Worm (Caenorhabditis elegans) whole organism, L4 larva: ENCODE data around the gene Y48A6C.4.
A peak's percentile ranks its signal among the peaks of the same experiment; 100 is the strongest.

Experiments used
- F37D6.2 ChIP-seq: sonication (generic microtip); optimal IDR thresholded peaks from 2 replicates; lab custom pipeline; 2016; ENCODE audit warnings: mild to moderate bottlenecking, missing genetic modification characterization, missing compliant biosample characterization
- Y48G9A.11 ChIP-seq: fragments of 200-800 bp; sonication (Bioruptor generic); IDR thresholded peaks from 2 replicates; pipeline ENCODE4 v1.3.6; 2022; ENCODE audit warnings: missing genetic modification reagents, missing genetic modification characterization, missing compliant biosample characterization
- ZK546.5 ChIP-seq, 2 experiments: sonication (generic microtip); optimal IDR thresholded peaks; 2 replicates each; lab custom pipeline; 2017; ENCODE audit warnings: missing biosample characterization in 2 of 2, missing genetic modification characterization in 2 of 2
- aha-1 ChIP-seq: fragments of 150-350 bp; peaks from one replicate; lab custom pipeline; 2014; ENCODE audit warnings: missing biosample characterization, missing genetic modification characterization
- arid-1 ChIP-seq: fragments of 200-800 bp; sonication (Bioruptor generic); conservative IDR thresholded peaks from 2 replicates; pipeline ENCODE4 v1.3.6; 2022; ENCODE audit warnings: missing genetic modification reagents, missing genetic modification characterization, missing compliant biosample characterization
- ceh-32 ChIP-seq: sonication (generic microtip); optimal IDR thresholded peaks from 2 replicates; lab custom pipeline; 2016; ENCODE audit warnings: mild to moderate bottlenecking, missing genetic modification characterization, missing compliant biosample characterization; ENCODE audit not compliant: poor library complexity
- ceh-44 ChIP-seq: fragments of 200-800 bp; sonication (Bioruptor generic); IDR thresholded peaks from 2 replicates; pipeline ENCODE4 v1.3.6; 2022; ENCODE audit warnings: missing genetic modification reagents, missing genetic modification characterization, missing compliant biosample characterization
- ctbp-1 ChIP-seq: fragments of 200-800 bp; sonication (Bioruptor generic); IDR thresholded peaks from 2 replicates; pipeline ENCODE4 v1.3.6; 2022; ENCODE audit warnings: missing genetic modification reagents, missing genetic modification characterization, missing compliant biosample characterization
- daf-12 ChIP-seq: fragments of 150-350 bp; optimal IDR thresholded peaks from 2 replicates; lab custom pipeline; 2014; ENCODE audit warnings: missing biosample characterization, missing genetic modification reagents, missing genetic modification characterization
- daf-19 ChIP-seq: fragments of 200-800 bp; sonication (Bioruptor generic); conservative IDR thresholded peaks from 2 replicates; pipeline ENCODE4 v1.3.6; 2022; ENCODE audit warnings: missing genetic modification characterization, missing compliant biosample characterization
- dmd-9 ChIP-seq: fragments of 200-800 bp; sonication (Bioruptor generic); IDR thresholded peaks from 2 replicates; pipeline ENCODE4 v1.3.6; 2022; ENCODE audit warnings: missing genetic modification reagents, missing genetic modification characterization, missing compliant biosample characterization
- fos-1 ChIP-seq: fragments of 150-350 bp; optimal IDR thresholded peaks from 2 replicates; lab custom pipeline; 2014; ENCODE audit warnings: missing biosample characterization, missing genetic modification characterization
- gei-8 ChIP-seq: fragments of 200-800 bp; sonication (Bioruptor generic); optimal IDR thresholded peaks from 2 replicates; lab custom pipeline; 2018; ENCODE audit warnings: mild to moderate bottlenecking, missing genetic modification characterization, missing compliant biosample characterization
- hlh-30 ChIP-seq: sonication (generic microtip); optimal IDR thresholded peaks from 2 replicates; lab custom pipeline; 2017; ENCODE audit warnings: antibody characterized with exemption, mild to moderate bottlenecking, missing genetic modification characterization, missing compliant biosample characterization; ENCODE audit not compliant: insufficient read depth
- lin-1 ChIP-seq: fragments of 200-800 bp; sonication (Bioruptor generic); IDR thresholded peaks from 2 replicates; pipeline ENCODE4 v1.3.6; 2022; ENCODE audit warnings: missing genetic modification reagents, missing genetic modification characterization, missing compliant biosample characterization
- lin-13 ChIP-seq: fragments of 150-350 bp; optimal IDR thresholded peaks from 2 replicates; lab custom pipeline; 2014; ENCODE audit warnings: missing biosample characterization, missing genetic modification reagents, missing genetic modification characterization
- lin-38 ChIP-seq: fragments of 200-800 bp; sonication (Bioruptor generic); IDR thresholded peaks from 2 replicates; pipeline ENCODE4 v1.3.6; 2022; ENCODE audit warnings: missing genetic modification reagents, missing genetic modification characterization, missing compliant biosample characterization
- mxl-3 ChIP-seq: fragments of 200-800 bp; sonication (Bioruptor generic); optimal IDR thresholded peaks from 2 replicates; lab custom pipeline; 2018; ENCODE audit warnings: mild to moderate bottlenecking, missing genetic modification characterization, missing compliant biosample characterization
- nhr-102 ChIP-seq: sonication (generic microtip); optimal IDR thresholded peaks from 2 replicates; lab custom pipeline; 2016; ENCODE audit warnings: mild to moderate bottlenecking, missing genetic modification characterization, moderate library complexity, missing compliant biosample characterization
- nhr-41 ChIP-seq: fragments of 200-800 bp; sonication (Bioruptor generic); IDR thresholded peaks from 2 replicates; pipeline ENCODE4 v1.3.6; 2022; ENCODE audit warnings: missing genetic modification reagents, missing genetic modification characterization, missing compliant biosample characterization
- nhr-42 ChIP-seq: fragments of 200-800 bp; sonication (Bioruptor generic); IDR thresholded peaks from 2 replicates; pipeline ENCODE4 v1.3.6; 2022; ENCODE audit warnings: missing genetic modification characterization, missing compliant biosample characterization
- pha-4 ChIP-seq, 2 experiments: fragments of 150-350 bp in 1 of 2; fragments of 200-800 bp in 1 of 2; sonication (Bioruptor generic) in 1 of 2; IDR thresholded peaks in 1 of 2; optimal IDR thresholded peaks in 1 of 2; 2 replicates each; pipeline versions ENCODE4 v1.3.6 to Lab custom; 2014 to 2022; ENCODE audit warnings: missing genetic modification characterization in 2 of 2, missing genetic modification reagents in 2 of 2, missing biosample characterization in 1 of 2, missing compliant biosample characterization in 1 of 2
- rbr-2 ChIP-seq: sonication (generic microtip); optimal IDR thresholded peaks from 2 replicates; lab custom pipeline; 2016; ENCODE audit warnings: missing genotype, missing genetic modification characterization, missing compliant biosample characterization
- sdz-12 ChIP-seq: fragments of 200-800 bp; sonication (Bioruptor generic); optimal IDR thresholded peaks from 2 replicates; lab custom pipeline; 2018; ENCODE audit warnings: mild to moderate bottlenecking, missing genetic modification characterization, missing compliant biosample characterization
- set-16 ChIP-seq: fragments of 200-800 bp; sonication (Bioruptor generic); IDR thresholded peaks from 2 replicates; pipeline ENCODE4 v1.3.6; 2022; ENCODE audit warnings: missing genetic modification reagents, missing genetic modification characterization, missing compliant biosample characterization
- spr-1 ChIP-seq: sonication (generic microtip); optimal IDR thresholded peaks from 2 replicates; lab custom pipeline; 2016; ENCODE audit warnings: mild to moderate bottlenecking, missing genetic modification characterization, missing compliant biosample characterization
- spr-3 ChIP-seq: fragments of 200-800 bp; sonication (Bioruptor generic); optimal IDR thresholded peaks from 2 replicates; lab custom pipeline; 2018; ENCODE audit warnings: mild to moderate bottlenecking, missing genetic modification characterization, missing compliant biosample characterization
- unc-62 ChIP-seq, 3 experiments: fragments of 150-350 bp in 1 of 3; sonication (generic microtip); optimal IDR thresholded peaks in 2 of 3; peaks in 1 of 3; 1 replicate in 1 of 3; 2 replicates in 2 of 3; lab custom pipeline; 2014 to 2017; ENCODE audit warnings: missing biosample characterization in 3 of 3, missing genetic modification characterization in 3 of 3, missing genetic modification reagents in 3 of 3, missing genotype in 1 of 3
- zip-2 ChIP-seq: fragments of 150-350 bp; optimal IDR thresholded peaks from 2 replicates; lab custom pipeline; 2014; ENCODE audit warnings: missing biosample characterization, missing genetic modification characterization
- ztf-7 ChIP-seq: fragments of 150-350 bp; optimal IDR thresholded peaks from 2 replicates; lab custom pipeline; 2014; ENCODE audit warnings: missing biosample characterization, missing genetic modification characterization

Gene Y48A6C.4

DNA sequence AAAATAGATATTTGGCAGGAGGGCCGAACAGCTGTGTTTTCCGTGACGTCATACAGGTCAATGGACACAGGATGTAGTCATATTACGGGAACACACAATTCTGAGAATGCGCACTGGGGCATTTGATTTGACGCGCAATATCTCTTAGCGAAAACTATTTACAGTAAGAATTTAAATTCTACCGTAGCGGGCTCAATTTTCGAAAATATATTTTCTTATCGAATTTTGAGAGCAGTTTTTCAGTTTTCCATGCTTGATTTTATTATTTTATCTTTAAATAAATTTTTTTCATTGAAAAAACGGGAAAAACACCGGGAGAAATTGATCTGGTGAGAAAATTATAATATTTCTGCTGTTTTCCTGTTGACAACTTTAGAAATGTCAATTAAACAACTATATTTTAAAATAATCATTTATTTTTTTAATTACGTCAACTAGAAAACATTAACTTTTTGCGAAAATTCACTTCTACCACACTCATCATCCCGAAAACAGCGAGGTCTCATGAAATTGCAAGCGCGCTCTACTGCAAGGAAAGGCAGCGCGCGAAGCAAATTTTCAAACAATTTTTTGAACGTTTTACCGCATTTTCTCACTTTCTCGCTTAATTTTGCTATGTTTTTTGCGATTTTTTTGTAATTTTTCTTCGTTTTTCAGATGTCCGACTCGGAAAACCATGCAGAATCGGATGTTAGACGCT is 22.3 kb downstream of the Y48A6C.4 start, which contains the start of the genes Y47D3A.1 and pola-1 (continued):
- TF ChIP-seq unc-62 (GFP tag; optimal IDR thresholded peaks at IDR 0.05 in 1 of 2; lab: Kevin White, UChicago) = peak in 1 of 2 experiments; percentile 82
- TF ChIP-seq unc-62 (tag; optimal IDR thresholded peaks at IDR 0.05; lab: Kevin White, UChicago) = no peak
- TF ChIP-seq mxl-3 (GFP tag; lab: Kevin White, UChicago) = peak; percentile 51
- peak; percentile 82 for TF ChIP-seq lin-13 (GFP tag; lab: Kevin White, UChicago)
- peak; percentile 66 for TF ChIP-seq rbr-2 (tag; lab: Kevin White, UChicago)
- TF ChIP-seq nhr-102 (tag; lab: Kevin White, UChicago) = peak; percentile 1

DNA sequence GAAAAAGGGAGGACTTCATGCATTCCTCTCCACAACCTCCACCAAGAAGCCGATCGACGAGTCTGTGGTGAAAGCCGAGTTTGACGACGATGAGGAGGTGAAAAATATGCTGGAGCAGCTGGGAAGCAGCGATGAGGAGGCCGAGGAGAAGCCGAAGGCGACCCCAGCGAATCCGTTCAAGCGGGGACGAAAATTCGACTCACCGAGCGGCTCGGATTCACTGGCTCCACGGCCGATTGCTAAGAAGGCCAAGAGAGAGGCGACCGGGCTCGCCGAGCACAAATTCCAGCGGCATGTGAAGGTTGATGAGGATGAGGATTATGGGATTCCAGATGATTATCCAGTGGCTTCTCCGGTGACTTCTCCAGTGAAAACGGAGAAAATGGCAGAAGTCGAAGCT is 23.3 kb downstream of the Y48A6C.4 start:
- no peak for TF ChIP-seq fos-1 (tag; lab: Kevin White, UChicago)
- no peak for TF ChIP-seq pha-4 (GFP tag; IDR thresholded peaks at IDR 0.05; lab: Robert Waterston, UW)
- TF ChIP-seq pha-4 (tag; optimal IDR thresholded peaks at IDR 0.05; lab: Kevin White, UChicago) = no peak
- TF ChIP-seq set-16 (GFP tag; lab: Robert Waterston, UW) = peak; percentile 89
- TF ChIP-seq nhr-102 (tag; lab: Kevin White, UChicago) = no peak
- no peak for TF ChIP-seq nhr-41 (GFP tag; lab: Robert Waterston, UW)
- TF ChIP-seq aha-1 (tag; lab: Kevin White, UChicago) = peak; percentile 79

DNA sequence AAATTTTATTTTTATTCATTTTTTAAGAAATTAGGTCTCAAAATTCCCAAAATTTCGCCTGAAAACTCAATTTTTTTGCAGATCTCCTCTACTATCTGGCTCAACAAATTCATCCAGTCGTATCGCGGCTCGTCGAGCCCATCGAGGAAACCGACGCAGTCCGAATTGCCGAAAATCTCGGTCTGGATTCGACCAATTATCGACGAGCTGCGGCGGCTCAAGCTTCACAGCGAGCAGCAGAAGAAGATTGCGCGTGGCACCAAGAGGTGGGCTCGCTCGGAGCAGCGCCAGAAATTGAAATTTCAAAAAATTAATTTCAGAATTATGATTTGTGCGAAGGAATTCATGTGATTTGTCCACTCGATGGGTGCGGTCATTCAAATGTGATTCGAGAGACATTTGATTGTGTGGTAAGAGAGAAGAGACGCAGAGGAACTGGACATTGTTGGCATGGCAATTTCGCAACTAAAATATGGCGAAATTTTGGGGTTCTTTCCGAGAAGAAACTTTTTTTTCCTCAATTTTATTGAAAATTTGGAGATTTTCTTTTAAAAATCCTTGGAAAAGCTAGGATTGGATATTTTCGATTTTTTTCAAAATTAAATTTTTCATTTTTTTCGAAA is 29.8 kb downstream of the Y48A6C.4 start:
- TF ChIP-seq zip-2 (tag; lab: Kevin White, UChicago) (no peak), set-16 (GFP tag; lab: Robert Waterston, UW) (peak; percentile 65; the same call in 1 of the 2 replicates), F37D6.2 (tag; lab: Kevin White, UChicago) (no peak), ceh-44 (no peak), ceh-32 (no peak), nhr-42 (GFP tag; lab: Robert Waterston, UW) (no peak), Y48G9A.11 (GFP tag; lab: Robert Waterston, UW) (no peak), aha-1 (tag; lab: Kevin White, UChicago) (no peak), sdz-12 (GFP tag; lab: Kevin White, UChicago) (no peak), hlh-30 (tag; lab: Kevin White, UChicago) (peak; percentile 21), lin-38 (no peak), gei-8 (GFP tag; lab: Kevin White, UChicago) (no peak)

DNA sequence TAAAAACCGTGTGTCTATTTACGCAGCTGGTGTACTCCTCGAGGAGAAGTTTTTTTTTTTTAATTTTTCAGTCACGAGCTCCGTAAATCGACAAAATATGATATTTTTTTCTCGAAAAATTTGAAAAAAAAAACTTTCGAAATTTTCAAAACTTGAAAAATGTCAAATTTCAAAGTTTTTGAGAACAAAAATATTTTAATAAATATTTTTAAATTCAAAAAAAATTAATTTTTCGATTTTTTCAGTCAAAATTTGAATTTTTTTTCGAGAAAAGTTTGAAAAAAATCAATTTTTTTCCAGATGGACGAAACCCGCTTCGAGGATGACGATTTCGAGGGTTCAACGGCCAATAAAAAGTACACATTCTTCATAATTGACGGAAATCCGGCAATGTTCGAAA is 34.9 kb downstream of the Y48A6C.4 start, which contains the start of gene cku-70:
cku-70 (plus strand) TSS at position 301 of the 400 bp plus-strand sequence.
- no peak for TF ChIP-seq hlh-30 (tag; lab: Kevin White, UChicago)
- no peak for TF ChIP-seq spr-1 (tag; lab: Kevin White, UChicago)
- no peak for TF ChIP-seq ctbp-1 (GFP tag; lab: Robert Waterston, UW)
- no peak for TF ChIP-seq daf-12 (tag; lab: Kevin White, UChicago)
- no peak for TF ChIP-seq arid-1 (GFP tag; lab: Robert Waterston, UW)
- TF ChIP-seq lin-1 = no peak
- no peak for TF ChIP-seq ztf-7 (tag; lab: Kevin White, UChicago)
- TF ChIP-seq ZK546.5 (tag; optimal IDR thresholded peaks at IDR 0.05; lab: Kevin White, UChicago) = no peak
- TF ChIP-seq spr-3 (GFP tag; lab: Kevin White, UChicago) = no peak
- no peak for TF ChIP-seq set-16 (GFP tag; lab: Robert Waterston, UW)
- no peak for TF ChIP-seq fos-1 (tag; lab: Kevin White, UChicago)
- no peak for TF ChIP-seq daf-19 (GFP tag; lab: Robert Waterston, UW)
- no peak for TF ChIP-seq ceh-44
- TF ChIP-seq pha-4 (GFP tag; IDR thresholded peaks at IDR 0.05; lab: Robert Waterston, UW) = no peak
- TF ChIP-seq pha-4 (tag; optimal IDR thresholded peaks at IDR 0.05; lab: Kevin White, UChicago) = no peak
- TF ChIP-seq dmd-9 (GFP tag; lab: Robert Waterston, UW) = no peak
